Fruit fly (Drosophila melanogaster) whole organism, adult: Measurements from ENCODE around the gene Pdzd8.

Source experiments
- CG11617 ChIP-seq: fragments of 200-800 bp; sonication (Bioruptor generic); optimal IDR thresholded peaks from 2 replicates; lab custom pipeline; 2017; ENCODE audit warnings: mild to moderate bottlenecking, missing biosample characterization, missing genetic modification reagents, missing genetic modification characterization
- CG12768 ChIP-seq: fragments of 200-800 bp; sonication (Bioruptor generic); optimal IDR thresholded peaks from 2 replicates; lab custom pipeline; 2017; ENCODE audit warnings: missing biosample characterization, missing genetic modification characterization, mild to moderate bottlenecking, moderate library complexity, missing genetic modification reagents
- CG14711 ChIP-seq: fragments of 200-800 bp; sonication (Bioruptor generic); optimal IDR thresholded peaks from 2 replicates; lab custom pipeline; 2018; ENCODE audit warnings: missing biosample characterization, mild to moderate bottlenecking, missing genetic modification characterization, moderate library complexity
- CG7101 ChIP-seq: fragments of 200-800 bp; sonication (Bioruptor generic); optimal IDR thresholded peaks from 2 replicates; lab custom pipeline; 2018; ENCODE audit warnings: missing biosample characterization, mild to moderate bottlenecking, missing genetic modification characterization, moderate library complexity
- Clk ChIP-seq: fragments of 200-800 bp; sonication (Bioruptor generic); optimal IDR thresholded peaks from 2 replicates; lab custom pipeline; 2017; ENCODE audit warnings: missing biosample characterization, missing genetic modification characterization
- Mnt ChIP-seq: fragments of 200-800 bp; sonication (Bioruptor generic); optimal IDR thresholded peaks from 2 replicates; lab custom pipeline; 2016; ENCODE audit warnings: missing biosample characterization, mild to moderate bottlenecking, missing genetic modification characterization
- bab1 ChIP-seq: fragments of 200-800 bp; sonication (Bioruptor generic); optimal IDR thresholded peaks from 3 replicates; lab custom pipeline; 2019; ENCODE audit warnings: missing biosample characterization, mild to moderate bottlenecking, missing genetic modification characterization, moderate library complexity
- cic ChIP-seq: fragments of 200-800 bp; sonication (Bioruptor generic); optimal IDR thresholded peaks from 2 replicates; lab custom pipeline; 2017; ENCODE audit warnings: missing biosample characterization, mild to moderate bottlenecking, missing genetic modification characterization, moderate library complexity
- kay ChIP-seq: fragments of 200-800 bp; sonication (Bioruptor generic); peaks from one replicate; lab custom pipeline; 2016; ENCODE audit warnings: missing biosample characterization, missing genetic modification characterization, borderline replicate concordance
- ovo ChIP-seq: fragments of 200-800 bp; sonication (Bioruptor generic); optimal IDR thresholded peaks from 2 replicates; lab custom pipeline; 2016; ENCODE audit warnings: missing biosample characterization, missing genetic modification characterization
- pad ChIP-seq: fragments of 200-800 bp; sonication (Bioruptor generic); optimal IDR thresholded peaks from 3 replicates; lab custom pipeline; 2017; ENCODE audit warnings: missing biosample characterization, missing genetic modification characterization, mild to moderate bottlenecking, moderate library complexity, missing genetic modification reagents
- tj ChIP-seq: fragments of 200-800 bp; sonication (Bioruptor generic); optimal IDR thresholded peaks from 3 replicates; lab custom pipeline; 2017; ENCODE audit warnings: missing biosample characterization, mild to moderate bottlenecking, missing genetic modification characterization, moderate library complexity
- toe ChIP-seq: fragments of 200-800 bp; sonication (Bioruptor generic); optimal IDR thresholded peaks from 2 replicates; lab custom pipeline; 2016; ENCODE audit warnings: missing biosample characterization, missing genetic modification characterization

DNA sequence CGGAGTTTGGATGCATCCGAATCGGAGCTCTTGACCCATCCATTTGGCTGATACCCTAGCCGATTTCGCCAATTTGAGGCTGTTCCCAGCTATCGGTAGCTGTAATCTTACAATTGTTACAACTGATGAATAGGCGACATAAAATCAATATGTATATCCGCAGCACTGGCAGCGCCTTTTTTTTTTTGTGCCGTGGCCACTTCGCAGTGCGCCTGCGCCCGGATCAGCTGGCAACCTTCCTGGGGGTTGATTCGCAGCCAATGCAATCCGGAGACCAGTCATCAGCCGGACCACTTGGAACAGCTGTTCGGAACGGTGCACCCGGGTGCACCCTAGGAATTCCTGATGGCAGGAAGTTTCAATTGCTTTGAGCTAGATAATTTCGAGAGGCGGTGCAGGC is at the start of gene Pdzd8:
- TF ChIP-seq kay (no peak), CG14711 (tag; lab: Kevin White, UChicago) (no peak), toe (GFP tag; lab: Kevin White, UChicago) (no peak), tj (GFP tag; lab: Kevin White, UChicago) (no peak), CG7101 (tag; lab: Kevin White, UChicago) (no peak), CG12768 (GFP tag; lab: Kevin White, UChicago) (no peak), bab1 (GFP tag; lab: Kevin White, UChicago) (no peak), CG11617 (GFP tag; lab: Kevin White, UChicago) (no peak), pad (GFP tag; lab: Kevin White, UChicago) (no peak), cic (no peak), Clk (GFP tag; lab: Kevin White, UChicago) (no peak), Mnt (GFP tag; lab: Kevin White, UChicago) (no peak), ovo (GFP tag; lab: Kevin White, UChicago) (no peak)
